Worm (Caenorhabditis elegans) whole organism, early embryonic: ENCODE data around the gene Y43F8B.15.

ENCODE experiments used
- ceh-13 ChIP-seq: fragments of 200-800 bp; sonication (Bioruptor generic); optimal IDR thresholded peaks from 2 replicates; lab custom pipeline; 2018; ENCODE audit warnings: mild to moderate bottlenecking, missing genetic modification characterization, missing compliant biosample characterization
- tbx-37 ChIP-seq: fragments of 200-800 bp; sonication (Bioruptor generic); conservative IDR thresholded peaks from 2 replicates; pipeline ENCODE4 v1.3.6; 2022; ENCODE audit warnings: missing genetic modification reagents, missing genetic modification characterization, missing compliant biosample characterization
- tra-4 ChIP-seq: sonication (generic microtip); optimal IDR thresholded peaks from 2 replicates; lab custom pipeline; 2017; ENCODE audit warnings: missing genetic modification characterization, missing compliant biosample characterization

DNA sequence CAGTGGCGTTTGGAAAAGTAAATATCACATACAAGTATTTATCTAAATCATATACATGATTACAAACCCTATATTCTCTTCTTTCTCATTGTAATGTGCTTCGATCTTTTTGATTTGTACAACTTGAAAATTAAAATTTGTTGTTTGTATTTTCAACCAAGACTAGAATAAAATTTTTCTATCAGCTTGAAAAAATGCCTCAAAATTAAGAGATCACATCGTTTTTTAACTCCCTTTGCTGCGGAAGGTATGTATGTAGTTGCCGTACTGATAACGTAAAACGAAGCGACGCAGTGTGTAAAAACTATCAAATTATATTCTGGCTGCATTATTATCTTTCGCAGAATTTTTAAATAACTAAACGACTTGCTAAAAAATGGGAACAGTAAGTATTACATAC, 44.1 kb downstream of the Y43F8B.15 start, which contains the start of gene C25F9.15:
- no peak for TF ChIP-seq ceh-13 (GFP tag; lab: Kevin White, UChicago)
- no peak for TF ChIP-seq tra-4
- TF ChIP-seq tbx-37, result no peak
